Fruit fly (Drosophila melanogaster) whole organism, prepupa: ENCODE measurements around the gene nan.

Source experiments
- CG10669 ChIP-seq: fragments of 200-800 bp; sonication (Bioruptor generic); optimal IDR thresholded peaks from 3 replicates; lab custom pipeline; 2018; ENCODE audit warnings: missing biosample characterization, mild to moderate bottlenecking, missing genetic modification characterization, moderate library complexity
- CG11294 ChIP-seq: fragments of 200-800 bp; sonication (Bioruptor generic); IDR thresholded peaks from 2 replicates; pipeline ENCODE4 v1.3.6; 2022; ENCODE audit warnings: missing biosample characterization, missing genetic modification characterization
- CG11902 ChIP-seq: fragments of 200-800 bp; sonication (Bioruptor generic); optimal IDR thresholded peaks from 3 replicates; lab custom pipeline; 2016; ENCODE audit warnings: missing biosample characterization, missing genetic modification characterization
- CG15336 ChIP-seq: fragments of 200-800 bp; sonication (Bioruptor generic); IDR thresholded peaks from 2 replicates; pipeline ENCODE4 v1.3.6; 2022; ENCODE audit warnings: missing biosample characterization, missing genetic modification characterization
- CG1621 ChIP-seq: fragments of 200-800 bp; sonication (Bioruptor generic); optimal IDR thresholded peaks from 3 replicates; lab custom pipeline; 2018; ENCODE audit warnings: missing biosample characterization, mild to moderate bottlenecking, missing genetic modification characterization
- CG16779 ChIP-seq: fragments of 200-800 bp; sonication (Bioruptor generic); optimal IDR thresholded peaks from 3 replicates; lab custom pipeline; 2017; ENCODE audit warnings: missing biosample characterization, mild to moderate bottlenecking, missing genetic modification characterization
- CG3032 ChIP-seq: fragments of 200-800 bp; optimal IDR thresholded peaks from 2 replicates; lab custom pipeline; 2019; ENCODE audit warnings: missing biosample characterization, mild to moderate bottlenecking, missing genetic modification characterization, moderate library complexity
- CG32006 ChIP-seq: fragments of 200-800 bp; sonication (Bioruptor generic); optimal IDR thresholded peaks from 3 replicates; lab custom pipeline; 2017; ENCODE audit warnings: missing biosample characterization, mild to moderate bottlenecking, missing genetic modification characterization
- CG34406 ChIP-seq: fragments of 200-800 bp; sonication (Bioruptor generic); optimal IDR thresholded peaks from 3 replicates; lab custom pipeline; 2016; ENCODE audit warnings: missing biosample characterization, missing genetic modification characterization
- CG3919 ChIP-seq: fragments of 200-800 bp; sonication (Bioruptor generic); optimal IDR thresholded peaks from 3 replicates; lab custom pipeline; 2016; ENCODE audit warnings: missing biosample characterization, missing genetic modification characterization
- CG6276 ChIP-seq: fragments of 200-800 bp; sonication (Bioruptor generic); optimal IDR thresholded peaks from 2 replicates; lab custom pipeline; 2017; ENCODE audit warnings: missing biosample characterization, mild to moderate bottlenecking, missing genetic modification characterization
- CG6792 ChIP-seq: fragments of 200-800 bp; sonication (Bioruptor generic); optimal IDR thresholded peaks from 3 replicates; lab custom pipeline; 2016; ENCODE audit warnings: missing biosample characterization, missing genetic modification characterization
- CG6854 ChIP-seq: fragments of 200-800 bp; sonication (Bioruptor generic); optimal IDR thresholded peaks from 2 replicates; lab custom pipeline; 2017; ENCODE audit warnings: missing biosample characterization, mild to moderate bottlenecking, missing genetic modification characterization
- CG8119 ChIP-seq: fragments of 200-800 bp; sonication (Bioruptor generic); IDR thresholded peaks from 3 replicates; pipeline ENCODE4 v1.3.6; 2022; ENCODE audit warnings: missing biosample characterization, missing genetic modification characterization
- CG8632 ChIP-seq: fragments of 200-800 bp; sonication (Bioruptor generic); optimal IDR thresholded peaks from 3 replicates; lab custom pipeline; 2016; ENCODE audit warnings: missing biosample characterization, missing genetic modification characterization
- CG9139 ChIP-seq: fragments of 200-800 bp; sonication (Bioruptor generic); optimal IDR thresholded peaks from 3 replicates; lab custom pipeline; 2017; ENCODE audit warnings: missing biosample characterization, mild to moderate bottlenecking, missing genetic modification characterization
- Eip75B ChIP-seq: fragments of 200-800 bp; sonication (Bioruptor generic); optimal IDR thresholded peaks from 3 replicates; lab custom pipeline; 2016; ENCODE audit warnings: missing biosample characterization, missing genetic modification characterization
- Eip78C ChIP-seq: fragments of 200-800 bp; sonication (Bioruptor generic); peaks from one replicate; lab custom pipeline; 2016; ENCODE audit warnings: missing biosample characterization, missing genetic modification characterization
- Eip93F ChIP-seq: fragments of 200-800 bp; sonication (Bioruptor generic); optimal IDR thresholded peaks from 2 replicates; lab custom pipeline; 2016; ENCODE audit warnings: missing biosample characterization, mild to moderate bottlenecking, missing genetic modification characterization
- Ets21C ChIP-seq: fragments of 200-800 bp; sonication (Bioruptor generic); optimal IDR thresholded peaks from 3 replicates; lab custom pipeline; 2016; ENCODE audit warnings: missing biosample characterization, missing genetic modification characterization
- Hr38 ChIP-seq: sonication (Bioruptor generic); optimal IDR thresholded peaks from 2 replicates; lab custom pipeline; 2016; ENCODE audit warnings: missing biosample characterization, missing genetic modification characterization
- Lpt ChIP-seq: fragments of 200-800 bp; sonication (Bioruptor generic); optimal IDR thresholded peaks from 3 replicates; lab custom pipeline; 2016; ENCODE audit warnings: missing biosample characterization, missing genetic modification characterization
- OdsH ChIP-seq: fragments of 200-800 bp; sonication (Bioruptor generic); optimal IDR thresholded peaks from 3 replicates; lab custom pipeline; 2016; ENCODE audit warnings: missing biosample characterization, missing genetic modification characterization
- Smox ChIP-seq: fragments of 200-800 bp; sonication (Bioruptor generic); optimal IDR thresholded peaks from 3 replicates; lab custom pipeline; 2016; ENCODE audit warnings: missing biosample characterization, missing genetic modification characterization
- Sox14 ChIP-seq: fragments of 200-800 bp; sonication (Bioruptor generic); optimal IDR thresholded peaks from 3 replicates; lab custom pipeline; 2016; ENCODE audit warnings: missing biosample characterization, missing genetic modification characterization
- achi ChIP-seq: fragments of 200-800 bp; sonication (Bioruptor generic); optimal IDR thresholded peaks from 3 replicates; lab custom pipeline; 2016; ENCODE audit warnings: missing biosample characterization, missing genetic modification characterization
- acj6 ChIP-seq: fragments of 200-800 bp; sonication (Bioruptor generic); optimal IDR thresholded peaks from 3 replicates; lab custom pipeline; 2016; ENCODE audit warnings: missing biosample characterization, missing genetic modification characterization
- cyc ChIP-seq: fragments of 200-800 bp; sonication (Bioruptor generic); optimal IDR thresholded peaks from 3 replicates; lab custom pipeline; 2016; ENCODE audit warnings: missing biosample characterization, missing genetic modification characterization
- dac ChIP-seq: fragments of 200-800 bp; sonication (Bioruptor generic); optimal IDR thresholded peaks from 2 replicates; lab custom pipeline; 2017; ENCODE audit warnings: missing biosample characterization, mild to moderate bottlenecking, missing genetic modification characterization
- dsx ChIP-seq: fragments of 200-800 bp; optimal IDR thresholded peaks from 3 replicates; lab custom pipeline; 2019; ENCODE audit warnings: missing biosample characterization, mild to moderate bottlenecking, missing genetic modification characterization, moderate library complexity; ENCODE audit not compliant: poor library complexity, severe bottlenecking
- esn ChIP-seq: fragments of 200-800 bp; sonication (Bioruptor generic); optimal IDR thresholded peaks from 2 replicates; lab custom pipeline; 2016; ENCODE audit warnings: missing biosample characterization, mild to moderate bottlenecking, missing genetic modification characterization, moderate library complexity
- fd59A ChIP-seq: fragments of 200-800 bp; sonication (Bioruptor generic); optimal IDR thresholded peaks from 2 replicates; lab custom pipeline; 2017; ENCODE audit warnings: missing biosample characterization, mild to moderate bottlenecking, missing genetic modification characterization, missing genetic modification reagents
- fkh ChIP-seq: fragments of 200-800 bp; sonication (Bioruptor generic); optimal IDR thresholded peaks from 3 replicates; lab custom pipeline; 2017; ENCODE audit warnings: missing biosample characterization, mild to moderate bottlenecking, missing genetic modification characterization, moderate library complexity
- net ChIP-seq: fragments of 200-800 bp; sonication (Bioruptor generic); optimal IDR thresholded peaks from 3 replicates; lab custom pipeline; 2016; ENCODE audit warnings: missing biosample characterization, missing genetic modification characterization
- pdm3 ChIP-seq: fragments of 200-800 bp; sonication (Bioruptor generic); optimal IDR thresholded peaks from 3 replicates; lab custom pipeline; 2016; ENCODE audit warnings: missing biosample characterization, missing genetic modification characterization
- salr ChIP-seq, 2 experiments: fragments of 200-800 bp; sonication (Bioruptor generic); optimal IDR thresholded peaks; 3 replicates each; lab custom pipeline; 2016 to 2018; ENCODE audit warnings: missing biosample characterization in 2 of 2, missing genetic modification characterization in 2 of 2, mild to moderate bottlenecking in 1 of 2
- spab ChIP-seq: fragments of 200-800 bp; sonication (Bioruptor generic); optimal IDR thresholded peaks from 2 replicates; lab custom pipeline; 2017; ENCODE audit warnings: missing biosample characterization, mild to moderate bottlenecking, missing genetic modification characterization, missing genetic modification reagents
- ss ChIP-seq, 2 experiments: fragments of 200-800 bp; sonication (Bioruptor generic); optimal IDR thresholded peaks; 2 replicates in 1 of 2; 3 replicates in 1 of 2; lab custom pipeline; 2017 to 2018; ENCODE audit warnings: mild to moderate bottlenecking in 2 of 2, missing biosample characterization in 2 of 2, missing genetic modification characterization in 2 of 2, moderate library complexity in 1 of 2
- svp ChIP-seq: fragments of 200-800 bp; sonication (Bioruptor generic); peaks from one replicate; lab custom pipeline; 2016; ENCODE audit warnings: missing biosample characterization, missing genetic modification characterization
- topi ChIP-seq: fragments of 200-800 bp; sonication (Bioruptor generic); optimal IDR thresholded peaks from 3 replicates; lab custom pipeline; 2016; ENCODE audit warnings: missing biosample characterization, missing genetic modification characterization
- vri ChIP-seq: fragments of 200-800 bp; sonication (Bioruptor generic); optimal IDR thresholded peaks from 3 replicates; lab custom pipeline; 2016; ENCODE audit warnings: missing biosample characterization, mild to moderate bottlenecking, missing genetic modification characterization

nan gene

dm6 chr3L:14208974-14209373, 19.5 kb upstream of the nan start:
- TF ChIP-seq OdsH (no peak), fkh (GFP tag; lab: Kevin White, UChicago) (no peak), ss (GFP tag; optimal IDR thresholded peaks at IDR 0.05; lab: Kevin White, UChicago) (no peak), Eip78C (peak; percentile 54)

- no peak for TF ChIP-seq achi (GFP tag; lab: Kevin White, UChicago)
- TF ChIP-seq Eip78C, result peak; percentile 60
- peak; percentile 72 for TF ChIP-seq vri
- TF ChIP-seq CG8119, result no peak
- TF ChIP-seq OdsH, result no peak
- no peak for TF ChIP-seq CG1621 (tag; lab: Kevin White, UChicago)
- no peak for TF ChIP-seq cyc (GFP tag; lab: Kevin White, UChicago)
- TF ChIP-seq esn (GFP tag; lab: Kevin White, UChicago), result no peak
- no peak for TF ChIP-seq Eip93F (GFP tag; lab: Kevin White, UChicago)
- TF ChIP-seq CG10669 (GFP tag; lab: Kevin White, UChicago), result no peak
- no peak for TF ChIP-seq Smox
- no peak for TF ChIP-seq CG6276 (GFP tag; lab: Kevin White, UChicago)
- TF ChIP-seq acj6 (GFP tag; lab: Kevin White, UChicago), result no peak
- TF ChIP-seq CG6854 (GFP tag; lab: Kevin White, UChicago), result no peak
- no peak for TF ChIP-seq svp (GFP tag; lab: Kevin White, UChicago)
- TF ChIP-seq fkh (GFP tag; lab: Kevin White, UChicago), result peak; percentile 61
- no peak for TF ChIP-seq pdm3 (GFP tag; lab: Kevin White, UChicago)
- TF ChIP-seq dsx (GFP tag; lab: Kevin White, UChicago), result peak; percentile 15
- peak; percentile 11 for TF ChIP-seq topi (GFP tag; lab: Kevin White, UChicago)
- TF ChIP-seq, all 60 proteins: peak for 5
These were observed 17.9 kb upstream of the nan start for dm6 chr3L:14207361-14207760.

- TF ChIP-seq OdsH (peak; percentile 31), CG6276 (GFP tag; lab: Kevin White, UChicago) (peak; percentile 57), ss (GFP tag; optimal IDR thresholded peaks at IDR 0.05; lab: Kevin White, UChicago) (no peak), CG16779 (tag; lab: Kevin White, UChicago) (no peak), Eip93F (GFP tag; lab: Kevin White, UChicago) (no peak), vri (no peak), cyc (GFP tag; lab: Kevin White, UChicago) (no peak), acj6 (GFP tag; lab: Kevin White, UChicago) (peak; percentile 27), CG6792 (GFP tag; lab: Kevin White, UChicago) (no peak), achi (GFP tag; lab: Kevin White, UChicago) (peak; percentile 29), CG11294 (GFP tag; lab: Robert Waterston, UW) (no peak), CG11902 (GFP tag; lab: Kevin White, UChicago) (no peak), pdm3 (GFP tag; lab: Kevin White, UChicago) (peak; percentile 28), dsx (GFP tag; lab: Kevin White, UChicago) (no peak), CG8632 (no peak), fkh (GFP tag; lab: Kevin White, UChicago) (peak; percentile 54), topi (GFP tag; lab: Kevin White, UChicago) (no peak), CG34406 (peak; percentile 26), CG15336 (GFP tag; lab: Robert Waterston, UW) (peak; percentile 53; the same call in 1 of the 2 replicates), CG3919 (GFP tag; lab: Kevin White, UChicago) (no peak), Hr38 (GFP tag; lab: Kevin White, UChicago) (no peak), spab (GFP tag; lab: Kevin White, UChicago) (no peak), fd59A (GFP tag; lab: Kevin White, UChicago) (no peak), Eip75B (no peak), CG32006 (GFP tag; lab: Kevin White, UChicago) (peak; percentile 71), dac (no peak), svp (GFP tag; lab: Kevin White, UChicago) (no peak), CG1621 (tag; lab: Kevin White, UChicago) (no peak), CG8119 (0 out of 3 replicates have a peak, but pooled peaks have one; percentile 45), Sox14 (GFP tag; lab: Kevin White, UChicago) (no peak), net (no peak), esn (GFP tag; lab: Kevin White, UChicago) (peak; percentile 12), Ets21C (no peak), salr (GFP tag; optimal IDR thresholded peaks at IDR 0.05; lab: Kevin White, UChicago) (peak in 1 of 2 experiments; percentile 54), CG9139 (GFP tag; lab: Kevin White, UChicago) (no peak), CG6854 (GFP tag; lab: Kevin White, UChicago) (no peak), Eip78C (peak; percentile 43), Lpt (peak; percentile 30), CG10669 (GFP tag; lab: Kevin White, UChicago) (no peak), CG3032 (tag; lab: Kevin White, UChicago) (peak; percentile 27)
These were observed 15.5 kb upstream of the nan start for dm6 chr3L:14204659-14205568.
